Worm (Caenorhabditis elegans): ENCODE results near the gene ZK666.2.
A peak's percentile ranks its signal among the peaks of the same experiment; 100 is the strongest.

ce11 chrII:10446300-10446699 is 25.4 kb downstream of the ZK666.2 start:
- peak; percentile 77 for TF ChIP-seq mdt-29 (GFP tag; IDR thresholded peaks at IDR 0.05)
- no peak for TF ChIP-seq F49E8.2 (tag; optimal IDR thresholded peaks at IDR 0.05; ENCODE audit: borderline replicate concordance)
- peak; percentile 78 for TF ChIP-seq nhr-11 (tag; optimal IDR thresholded peaks at IDR 0.05)
- TF ChIP-seq pqm-1 (tag; optimal IDR thresholded peaks at IDR 0.05): no peak
- no peak for TF ChIP-seq zag-1 (tag; optimal IDR thresholded peaks at IDR 0.05)
- TF ChIP-seq lin-38 (GFP tag; IDR thresholded peaks at IDR 0.05): no peak
- no peak for TF ChIP-seq gei-8 (GFP tag; optimal IDR thresholded peaks at IDR 0.05)
- TF ChIP-seq skn-1 (tag; optimal IDR thresholded peaks at IDR 0.05): no peak
- TF ChIP-seq ama-1 (optimal IDR thresholded peaks at IDR 0.05): peak; percentile 69
- no peak for TF ChIP-seq spr-1 (tag; optimal IDR thresholded peaks at IDR 0.05)
- TF ChIP-seq jun-1 (tag; optimal IDR thresholded peaks at IDR 0.05): no peak
- peak; percentile 85 for TF ChIP-seq nhr-28 (tag; optimal IDR thresholded peaks at IDR 0.05)
- TF ChIP-seq lsy-2 (tag; optimal IDR thresholded peaks at IDR 0.05): peak in 1 of 2 experiments; percentile 29

Data from whole organism, L4 larva.